In genomic region chr3R:30046029-30047001, dm6 we compare ENCODE assay signal across 1 fruit fly cellular context.
TF ChIP-seq lines count a peak whose summit lies in the region.

Gene RpL32, minus strand, starts transcription at chr3R:30046161.
Gene CG7943, plus strand, starts transcription at chr3R:30046470.

TF ChIP-seq in whole organism, embryonic, 481 proteins besides CTCF, POLR2A, EP300 and RAD21 (continued from another document):
- peak; percentile 95 for TF ChIP-seq tup (GFP tag; optimal IDR thresholded peaks at IDR 0.05; lab: Kevin White, UChicago)
- peak; percentile 96 for TF ChIP-seq zfh1 (GFP tag; IDR thresholded peaks at IDR 0.05; lab: Robert Waterston, UW)
- TF ChIP-seq CG10366 (GFP tag; IDR thresholded peaks at IDR 0.05; lab: Robert Waterston, UW) = peak; percentile 93
- peak; percentile 100 for TF ChIP-seq HLH4C (GFP tag; IDR thresholded peaks at IDR 0.05; lab: Robert Waterston, UW; ENCODE audit: partially characterized antibody)
- no peak for TF ChIP-seq corto (GFP tag; optimal IDR thresholded peaks at IDR 0.05; lab: Kevin White, UChicago)
- TF ChIP-seq Doc2 (GFP tag; IDR thresholded peaks at IDR 0.05; lab: Robert Waterston, UW) = peak; percentile 89
- TF ChIP-seq eyg (GFP tag; optimal IDR thresholded peaks at IDR 0.05; lab: Kevin White, UChicago) = peak; percentile 96
- peak; percentile 77 for TF ChIP-seq D19A (tag; optimal IDR thresholded peaks at IDR 0.05; lab: Kevin White, UChicago)
- peak; percentile 92 for TF ChIP-seq kni (GFP tag; optimal IDR thresholded peaks at IDR 0.05; lab: Kevin White, UChicago)
- peak; percentile 85 for TF ChIP-seq Jarid2 (GFP tag; optimal IDR thresholded peaks at IDR 0.05; lab: Kevin White, UChicago)
- TF ChIP-seq ERR (GFP tag; optimal IDR thresholded peaks at IDR 0.05; lab: Kevin White, UChicago) = peak; percentile 91
- TF ChIP-seq CG4282 (GFP tag; optimal IDR thresholded peaks at IDR 0.05; lab: Kevin White, UChicago) = peak; percentile 94
- TF ChIP-seq CG14965 (GFP tag; optimal IDR thresholded peaks at IDR 0.05; lab: Kevin White, UChicago; ENCODE audit: borderline replicate concordance) = peak; percentile 79
- TF ChIP-seq lbe (GFP tag; optimal IDR thresholded peaks at IDR 0.05; lab: Kevin White, UChicago) = peak; percentile 95
- peak; percentile 93 for TF ChIP-seq CG10267 (tag; optimal IDR thresholded peaks at IDR 0.05; lab: Kevin White, UChicago)
- peak; percentile 100 for TF ChIP-seq CG14860 (GFP tag; IDR thresholded peaks at IDR 0.05; lab: Robert Waterston, UW; ENCODE audit: partially characterized antibody)
- TF ChIP-seq CG11504 (tag; optimal IDR thresholded peaks at IDR 0.05; lab: Kevin White, UChicago) = peak; percentile 90
- peak; percentile 95 for TF ChIP-seq esg (GFP tag; conservative IDR thresholded peaks at IDR 0.05; lab: Robert Waterston, UW)
- peak; percentile 87 for TF ChIP-seq croc (GFP tag; conservative IDR thresholded peaks at IDR 0.05; lab: Robert Waterston, UW)
- peak; percentile 84 for TF ChIP-seq CG7271 (tag; optimal IDR thresholded peaks at IDR 0.05; lab: Kevin White, UChicago)
- peak; percentile 83 for TF ChIP-seq CG13424 (tag; optimal IDR thresholded peaks at IDR 0.05; lab: Kevin White, UChicago)
- peak; percentile 90 for TF ChIP-seq B-H1 (GFP tag; IDR thresholded peaks at IDR 0.05; lab: Robert Waterston, UW)
- TF ChIP-seq Hmr (GFP tag; optimal IDR thresholded peaks at IDR 0.05; lab: Kevin White, UChicago) = peak; percentile 96
- TF ChIP-seq CG2120 (GFP tag; optimal IDR thresholded peaks at IDR 0.05; lab: Kevin White, UChicago) = peak; percentile 92
- TF ChIP-seq CG9876 (GFP tag; optimal IDR thresholded peaks at IDR 0.05; lab: Kevin White, UChicago) = peak; percentile 97
- TF ChIP-seq Ets65A (GFP tag; lab: Kevin White, UChicago) = peak; percentile 99
- TF ChIP-seq gcm (GFP tag; optimal IDR thresholded peaks at IDR 0.05; lab: Kevin White, UChicago) = peak; percentile 88
- TF ChIP-seq eve (GFP tag; optimal IDR thresholded peaks at IDR 0.05; lab: Kevin White, UChicago) = peak in 1 of 2 experiments; percentile 77
- peak; percentile 95 for TF ChIP-seq slbo (GFP tag; IDR thresholded peaks at IDR 0.05; lab: Robert Waterston, UW)
- peak; percentile 100 for TF ChIP-seq nerfin-2 (GFP tag; IDR thresholded peaks at IDR 0.05; lab: Robert Waterston, UW; ENCODE audit: partially characterized antibody)
- TF ChIP-seq CG3847 (GFP tag; IDR thresholded peaks at IDR 0.05; lab: Robert Waterston, UW) = peak; percentile 95
- TF ChIP-seq CG10565 (GFP tag; optimal IDR thresholded peaks at IDR 0.05; lab: Kevin White, UChicago) = peak; percentile 90
- peak; percentile 95 for TF ChIP-seq CG6765 (GFP tag; optimal IDR thresholded peaks at IDR 0.05; lab: Kevin White, UChicago)
- TF ChIP-seq sisA (GFP tag; IDR thresholded peaks at IDR 0.05; lab: Robert Waterston, UW) = peak; percentile 97
- TF ChIP-seq CG8281 (tag; optimal IDR thresholded peaks at IDR 0.05; lab: Kevin White, UChicago) = peak; percentile 60
- TF ChIP-seq CG8944 (GFP tag; optimal IDR thresholded peaks at IDR 0.05; lab: Kevin White, UChicago) = peak; percentile 97
- peak; percentile 76 for TF ChIP-seq CG2202 (tag; optimal IDR thresholded peaks at IDR 0.05; lab: Kevin White, UChicago)
